Worm (Caenorhabditis elegans) whole organism, young adult: ENCODE results near the gene sre-2.

Experiments
- C17E4.6 ChIP-seq: fragments of 200-800 bp; sonication (Bioruptor generic); IDR thresholded peaks from 2 replicates; pipeline ENCODE4 v1.3.6; 2022; ENCODE audit warnings: missing genetic modification reagents, missing genetic modification characterization, missing compliant biosample characterization
- D2030.7 ChIP-seq: fragments of 200-800 bp; sonication (Bioruptor generic); IDR thresholded peaks from 2 replicates; pipeline ENCODE4 v1.3.6; 2022; ENCODE audit warnings: missing genetic modification reagents, missing genetic modification characterization, missing compliant biosample characterization
- F22D6.2 ChIP-seq: sonication (generic microtip); optimal IDR thresholded peaks from 2 replicates; lab custom pipeline; 2016; ENCODE audit warnings: mild to moderate bottlenecking, missing genetic modification characterization, missing compliant biosample characterization
- F33H1.4 ChIP-seq: fragments of 200-800 bp; sonication (Bioruptor generic); IDR thresholded peaks from 2 replicates; pipeline ENCODE4 v1.3.6; 2022; ENCODE audit warnings: missing genetic modification reagents, missing genetic modification characterization, missing compliant biosample characterization
- F49E8.2 ChIP-seq: sonication (generic microtip); optimal IDR thresholded peaks from 3 replicates; lab custom pipeline; 2017; ENCODE audit warnings: missing genetic modification characterization, mild to moderate bottlenecking, missing compliant biosample characterization, antibody characterized with exemption, moderate library complexity; ENCODE audit not compliant: insufficient read depth
- F57A8.1 ChIP-seq: fragments of 200-800 bp; sonication (Bioruptor generic); optimal IDR thresholded peaks from 2 replicates; lab custom pipeline; 2018; ENCODE audit warnings: mild to moderate bottlenecking, missing genetic modification characterization, moderate library complexity, missing compliant biosample characterization
- F57C9.4 ChIP-seq: sonication (generic microtip); optimal IDR thresholded peaks from 2 replicates; lab custom pipeline; 2017; ENCODE audit warnings: mild to moderate bottlenecking, missing genetic modification characterization, missing compliant biosample characterization
- K11D2.4 ChIP-seq: fragments of 200-800 bp; sonication (Bioruptor generic); IDR thresholded peaks from 2 replicates; pipeline ENCODE4 v1.3.6; 2022; ENCODE audit warnings: missing genetic modification reagents, missing genetic modification characterization, missing compliant biosample characterization
- T07F8.4 ChIP-seq: sonication (generic microtip); optimal IDR thresholded peaks from 2 replicates; lab custom pipeline; 2016; ENCODE audit warnings: mild to moderate bottlenecking, missing genetic modification characterization, moderate library complexity, missing compliant biosample characterization
- Y56A3A.18 ChIP-seq: fragments of 200-800 bp; sonication (Bioruptor generic); IDR thresholded peaks from 2 replicates; pipeline ENCODE4 v1.3.6; 2022; ENCODE audit warnings: missing genetic modification reagents, missing genetic modification characterization, missing compliant biosample characterization
- Y67H2A.10 ChIP-seq: fragments of 200-800 bp; sonication (Bioruptor generic); conservative IDR thresholded peaks from 2 replicates; pipeline ENCODE4 v1.3.6; 2022; ENCODE audit warnings: missing genetic modification reagents, missing genetic modification characterization, missing compliant biosample characterization
- ama-1 ChIP-seq, 3 experiments: fragments of 150-350 bp in 1 of 3; sonication (generic microtip) in 2 of 3; optimal IDR thresholded peaks; 2 replicates each; lab custom pipeline; 2014 to 2018; ENCODE audit warnings: missing biosample characterization in 2 of 3, missing genetic modification characterization in 2 of 3, missing genetic modification reagents in 2 of 3
- attf-5 ChIP-seq: fragments of 200-800 bp; sonication (Bioruptor generic); optimal IDR thresholded peaks from 2 replicates; lab custom pipeline; 2018; ENCODE audit warnings: mild to moderate bottlenecking, missing genetic modification characterization, missing compliant biosample characterization
- bed-2 ChIP-seq: fragments of 200-800 bp; sonication (Bioruptor generic); IDR thresholded peaks from 2 replicates; pipeline ENCODE4 v1.3.6; 2022; ENCODE audit warnings: missing genetic modification reagents, missing genetic modification characterization, missing compliant biosample characterization
- ccch-3 ChIP-seq: fragments of 200-800 bp; sonication (Bioruptor generic); optimal IDR thresholded peaks from 2 replicates; lab custom pipeline; 2018; ENCODE audit warnings: mild to moderate bottlenecking, missing genetic modification characterization, missing compliant biosample characterization
- cebp-1 ChIP-seq, 2 experiments: fragments of 200-800 bp in 1 of 2; sonication (Bioruptor generic) in 1 of 2; sonication (generic microtip) in 1 of 2; IDR thresholded peaks in 1 of 2; optimal IDR thresholded peaks in 1 of 2; 2 replicates each; pipeline versions ENCODE4 v1.3.6 to Lab custom; 2017 to 2022; ENCODE audit warnings: missing compliant biosample characterization in 2 of 2, missing genetic modification characterization in 2 of 2, mild to moderate bottlenecking in 1 of 2, missing genetic modification reagents in 1 of 2, moderate library complexity in 1 of 2
- cebp-2 ChIP-seq: fragments of 200-800 bp; sonication (Bioruptor generic); IDR thresholded peaks from 2 replicates; pipeline ENCODE4 v1.3.6; 2022; ENCODE audit warnings: missing genetic modification characterization, missing compliant biosample characterization
- ceh-27 ChIP-seq: fragments of 200-800 bp; sonication (Bioruptor generic); optimal IDR thresholded peaks from 2 replicates; lab custom pipeline; 2018; ENCODE audit warnings: mild to moderate bottlenecking, missing genetic modification characterization, moderate library complexity, missing compliant biosample characterization
- egl-18 ChIP-seq: fragments of 200-800 bp; sonication (Bioruptor generic); IDR thresholded peaks from 2 replicates; pipeline ENCODE4 v1.3.6; 2022; ENCODE audit warnings: missing genetic modification reagents, missing genetic modification characterization, missing compliant biosample characterization
- ekl-4 ChIP-seq: fragments of 200-800 bp; sonication (Bioruptor generic); IDR thresholded peaks from 2 replicates; pipeline ENCODE4 v1.3.6; 2022; ENCODE audit warnings: missing genetic modification reagents, missing genetic modification characterization, missing compliant biosample characterization
- gei-17 ChIP-seq: fragments of 200-800 bp; sonication (Bioruptor generic); optimal IDR thresholded peaks from 2 replicates; lab custom pipeline; 2018; ENCODE audit warnings: mild to moderate bottlenecking, missing genetic modification characterization, missing compliant biosample characterization
- hlh-12 ChIP-seq: sonication (generic microtip); optimal IDR thresholded peaks from 2 replicates; lab custom pipeline; 2016; ENCODE audit warnings: missing genetic modification characterization, missing compliant biosample characterization
- hsf-1 ChIP-seq: fragments of 200-800 bp; sonication (Bioruptor generic); IDR thresholded peaks from 2 replicates; pipeline ENCODE4 v1.3.6; 2022; ENCODE audit warnings: missing genetic modification reagents, missing genetic modification characterization, missing compliant biosample characterization
- let-526 ChIP-seq: fragments of 200-800 bp; sonication (Bioruptor generic); IDR thresholded peaks from 2 replicates; pipeline ENCODE4 v1.3.6; 2022; ENCODE audit warnings: missing genetic modification reagents, missing genetic modification characterization, missing compliant biosample characterization
- lir-1 ChIP-seq: fragments of 200-800 bp; sonication (Bioruptor generic); conservative IDR thresholded peaks from 2 replicates; pipeline ENCODE4 v1.3.6; 2022; ENCODE audit warnings: missing genetic modification reagents, missing genetic modification characterization, missing compliant biosample characterization
- lsl-1 ChIP-seq: fragments of 200-800 bp; sonication (Bioruptor generic); optimal IDR thresholded peaks from 2 replicates; lab custom pipeline; 2018; ENCODE audit warnings: mild to moderate bottlenecking, missing genetic modification characterization, moderate library complexity, missing compliant biosample characterization
- madf-10 ChIP-seq: sonication (generic microtip); optimal IDR thresholded peaks from 2 replicates; lab custom pipeline; 2016; ENCODE audit warnings: mild to moderate bottlenecking, missing genetic modification characterization, missing compliant biosample characterization
- mxl-1 ChIP-seq: sonication (generic microtip); optimal IDR thresholded peaks from 2 replicates; lab custom pipeline; 2016; ENCODE audit warnings: missing genetic modification characterization, missing compliant biosample characterization
- nfya-1 ChIP-seq: sonication (generic microtip); optimal IDR thresholded peaks from 2 replicates; lab custom pipeline; 2017; ENCODE audit warnings: antibody characterized with exemption, missing compliant biosample characterization, missing genetic modification characterization, borderline replicate concordance; ENCODE audit not compliant: insufficient read depth
- nhr-120 ChIP-seq: fragments of 200-800 bp; sonication (Bioruptor generic); IDR thresholded peaks from 2 replicates; pipeline ENCODE4 v1.3.6; 2022; ENCODE audit warnings: missing genetic modification characterization, missing compliant biosample characterization
- nhr-179 ChIP-seq: sonication (generic microtip); optimal IDR thresholded peaks from 2 replicates; lab custom pipeline; 2016; ENCODE audit warnings: mild to moderate bottlenecking, missing genetic modification characterization, missing compliant biosample characterization
- nhr-27 ChIP-seq: fragments of 200-800 bp; sonication (Bioruptor generic); optimal IDR thresholded peaks from 2 replicates; lab custom pipeline; 2018; ENCODE audit warnings: mild to moderate bottlenecking, missing genetic modification characterization, moderate library complexity, missing compliant biosample characterization
- nhr-80 ChIP-seq: sonication (generic microtip); optimal IDR thresholded peaks from 2 replicates; lab custom pipeline; 2016; ENCODE audit warnings: missing genetic modification characterization, missing compliant biosample characterization
- snpc-1.1 ChIP-seq: sonication (generic microtip); optimal IDR thresholded peaks from 2 replicates; lab custom pipeline; 2017; ENCODE audit warnings: missing genetic modification characterization, mild to moderate bottlenecking, missing compliant biosample characterization, antibody characterized with exemption, moderate library complexity, missing genotype, missing genetic modification reagents; ENCODE audit not compliant: insufficient read depth
- snpc-4 ChIP-seq, 5 experiments: fragments of 150-350 bp in 1 of 5; sonication (generic microtip) in 4 of 5; optimal IDR thresholded peaks; 2 replicates each; lab custom pipeline; 2014 to 2018; ENCODE audit warnings: missing genetic modification characterization in 5 of 5, missing biosample characterization in 3 of 5, antibody characterized with exemption in 2 of 5, mild to moderate bottlenecking in 2 of 5, missing compliant biosample characterization in 2 of 5, missing genotype in 2 of 5, moderate library complexity in 2 of 5, missing genetic modification reagents in 1 of 5
- tlf-1 ChIP-seq: fragments of 200-800 bp; sonication (Bioruptor generic); optimal IDR thresholded peaks from 2 replicates; lab custom pipeline; 2018; ENCODE audit warnings: mild to moderate bottlenecking, missing genetic modification characterization, missing compliant biosample characterization
- ztf-18 ChIP-seq: sonication (generic microtip); optimal IDR thresholded peaks from 2 replicates; lab custom pipeline; 2016; ENCODE audit warnings: missing genotype, mild to moderate bottlenecking, missing genetic modification characterization, missing compliant biosample characterization
- ztf-22 ChIP-seq: fragments of 200-800 bp; sonication (Bioruptor generic); optimal IDR thresholded peaks from 2 replicates; lab custom pipeline; 2018; ENCODE audit warnings: mild to moderate bottlenecking, missing genetic modification characterization, moderate library complexity, missing compliant biosample characterization

The sre-2 gene

DNA sequence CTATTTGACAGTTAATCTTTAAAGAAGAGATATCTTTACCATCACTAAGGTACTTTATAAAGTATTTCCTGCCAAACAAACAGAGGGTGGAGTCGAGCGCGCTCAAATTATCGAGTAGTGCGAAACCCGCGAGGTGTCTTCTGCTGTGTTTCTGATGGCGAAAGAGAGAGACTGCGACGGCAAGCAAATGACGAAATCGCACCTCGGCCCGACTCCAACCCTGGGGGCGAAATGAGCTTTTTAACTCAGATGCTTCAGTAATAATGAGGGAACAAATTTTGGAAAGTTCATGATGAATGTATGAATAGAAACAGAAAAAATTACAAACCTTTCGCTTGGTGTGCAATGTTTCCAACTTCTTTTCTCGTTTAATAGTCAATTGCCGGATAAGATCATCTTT lies 10.4 kb downstream of the sre-2 start (continued):
- TF ChIP-seq ztf-18 (tag; lab: Kevin White, UChicago) (peak; percentile 80), T07F8.4 (no peak), nfya-1 (tag; lab: Kevin White, UChicago) (no peak), F33H1.4 (GFP tag; lab: Robert Waterston, UW) (peak; percentile 39; the same call in 1 of the 2 replicates), tlf-1 (GFP tag; lab: Kevin White, UChicago) (no peak), madf-10 (peak; percentile 4), cebp-2 (GFP tag; lab: Robert Waterston, UW) (no peak), snpc-1.1 (tag; lab: Kevin White, UChicago) (peak; percentile 95), lir-1 (GFP tag; lab: Robert Waterston, UW) (0 out of 2 replicates have a peak, but pooled peaks have one; percentile 6), F49E8.2 (tag; lab: Kevin White, UChicago) (peak; percentile 25), cebp-1 (GFP tag; IDR thresholded peaks at IDR 0.05; lab: Robert Waterston, UW) (peak; percentile 54; the same call in 1 of the 2 replicates), cebp-1 (tag; optimal IDR thresholded peaks at IDR 0.05; lab: Kevin White, UChicago) (peak; percentile 93), F57C9.4 (no peak), nhr-179 (tag; lab: Kevin White, UChicago) (no peak), nhr-120 (GFP tag; lab: Robert Waterston, UW) (no peak), nhr-27 (no peak), mxl-1 (no peak), egl-18 (GFP tag; lab: Robert Waterston, UW) (no peak), hsf-1 (GFP tag; lab: Robert Waterston, UW) (0 out of 2 replicates have a peak, but pooled peaks have one; percentile 30), K11D2.4 (GFP tag; lab: Robert Waterston, UW) (no peak), ztf-22 (GFP tag; lab: Kevin White, UChicago) (no peak), bed-2 (no peak), C17E4.6 (GFP tag; lab: Robert Waterston, UW) (no peak), Y67H2A.10 (GFP tag; lab: Robert Waterston, UW) (no peak), F22D6.2 (tag; lab: Kevin White, UChicago) (no peak), ama-1 (optimal IDR thresholded peaks at IDR 0.05; lab: Kevin White, UChicago) (peak; percentile 29), ama-1 (GFP tag; optimal IDR thresholded peaks at IDR 0.05; lab: Kevin White, UChicago) (peak in 1 of 2 experiments; percentile 23), Y56A3A.18 (no peak), D2030.7 (GFP tag; lab: Robert Waterston, UW) (peak; percentile 74), ccch-3 (GFP tag; lab: Kevin White, UChicago) (no peak), ekl-4 (GFP tag; lab: Robert Waterston, UW) (no peak), gei-17 (no peak), ceh-27 (GFP tag; lab: Kevin White, UChicago) (no peak), attf-5 (GFP tag; lab: Kevin White, UChicago) (no peak), hlh-12 (tag; lab: Kevin White, UChicago) (no peak), nhr-80 (tag; lab: Kevin White, UChicago) (peak; percentile 30), snpc-4 (GFP tag; optimal IDR thresholded peaks at IDR 0.05; lab: Kevin White, UChicago) (peak; percentile 95), snpc-4 (tag; optimal IDR thresholded peaks at IDR 0.05; lab: Kevin White, UChicago) (peak; percentile 96 to 99 (median 98)), F57A8.1 (no peak), let-526 (GFP tag; lab: Robert Waterston, UW) (no peak), lsl-1 (GFP tag; lab: Kevin White, UChicago) (peak; percentile 56)
